Fruit fly (Drosophila melanogaster): ENCODE data around the gene mge.

mge gene

DNA sequence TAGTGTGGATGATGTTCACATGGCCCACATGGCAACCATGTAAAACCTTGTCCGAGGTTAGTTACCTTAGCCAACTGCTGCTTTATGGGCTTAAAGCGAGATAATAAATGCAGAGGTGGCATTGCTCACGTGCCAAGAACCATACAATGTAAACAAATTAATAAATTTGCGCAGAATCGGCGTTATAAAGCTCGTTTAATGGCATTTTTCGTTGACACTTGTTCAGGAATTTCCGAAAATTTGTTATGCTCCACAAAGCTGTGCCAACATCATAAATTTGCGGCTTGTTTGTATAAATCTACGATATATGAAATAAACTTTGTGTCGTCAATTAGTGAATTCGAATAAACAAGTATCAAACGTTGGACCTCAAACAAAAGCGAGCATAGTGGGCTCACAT lies 22.0 kb upstream of the mge start:
- no peak for TF ChIP-seq CG7045 (GFP tag; optimal IDR thresholded peaks at IDR 0.05)
- peak; percentile 72 for TF ChIP-seq tj (GFP tag; optimal IDR thresholded peaks at IDR 0.05)

DNA sequence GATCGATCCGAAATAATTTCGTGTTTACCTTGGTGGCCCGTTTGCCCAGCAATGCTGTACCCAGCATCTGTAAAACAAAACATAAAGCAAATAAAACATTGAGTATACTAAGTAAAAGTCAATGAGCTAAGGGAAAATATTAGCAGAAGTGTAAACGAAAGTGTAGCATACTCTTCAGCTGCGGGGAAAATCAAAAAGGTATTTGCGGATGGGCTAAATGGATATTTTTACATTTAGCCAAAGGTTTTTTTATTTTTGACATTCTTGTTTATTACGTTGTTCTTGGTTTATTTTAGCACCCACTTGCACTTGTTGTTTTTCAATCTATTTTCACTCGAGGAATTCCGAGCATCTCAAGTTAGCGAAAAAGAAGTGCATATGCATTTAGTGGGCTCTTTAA lies 21.2 kb upstream of the mge start:
- TF ChIP-seq cnc (optimal IDR thresholded peaks at IDR 0.05) (no peak), CG14711 (tag; optimal IDR thresholded peaks at IDR 0.05) (no peak), Mnt (GFP tag; optimal IDR thresholded peaks at IDR 0.05) (no peak), CG12768 (GFP tag; optimal IDR thresholded peaks at IDR 0.05) (no peak), CG11617 (GFP tag; optimal IDR thresholded peaks at IDR 0.05) (no peak), CG5204 (GFP tag; optimal IDR thresholded peaks at IDR 0.05) (no peak), CG7101 (tag; optimal IDR thresholded peaks at IDR 0.05) (no peak), pad (GFP tag; optimal IDR thresholded peaks at IDR 0.05) (no peak), CG33017 (tag; optimal IDR thresholded peaks at IDR 0.05) (no peak), ovo (GFP tag; optimal IDR thresholded peaks at IDR 0.05) (no peak), tj (GFP tag; optimal IDR thresholded peaks at IDR 0.05) (no peak), Hr96 (GFP tag; optimal IDR thresholded peaks at IDR 0.05) (no peak), toe (GFP tag; optimal IDR thresholded peaks at IDR 0.05) (no peak), CG1620 (GFP tag; optimal IDR thresholded peaks at IDR 0.05) (no peak), bab1 (GFP tag; optimal IDR thresholded peaks at IDR 0.05) (no peak), Clk (GFP tag; optimal IDR thresholded peaks at IDR 0.05) (no peak), CG7045 (GFP tag; optimal IDR thresholded peaks at IDR 0.05) (no peak), cic (GFP tag; optimal IDR thresholded peaks at IDR 0.05) (no peak), kay (GFP tag; ENCODE audit: borderline replicate concordance) (no peak)

- no peak for TF ChIP-seq Crg-1 (GFP tag; optimal IDR thresholded peaks at IDR 0.05)
- TF ChIP-seq CG11617 (GFP tag; optimal IDR thresholded peaks at IDR 0.05): no peak
- no peak for TF ChIP-seq cnc (optimal IDR thresholded peaks at IDR 0.05)
- TF ChIP-seq CG14711 (tag; optimal IDR thresholded peaks at IDR 0.05): no peak
- TF ChIP-seq toe (GFP tag; optimal IDR thresholded peaks at IDR 0.05): no peak
- TF ChIP-seq CG7101 (tag; optimal IDR thresholded peaks at IDR 0.05): no peak
- TF ChIP-seq CG33017 (tag; optimal IDR thresholded peaks at IDR 0.05): no peak
- no peak for TF ChIP-seq Clk (GFP tag; optimal IDR thresholded peaks at IDR 0.05)
- no peak for TF ChIP-seq CG1620 (GFP tag; optimal IDR thresholded peaks at IDR 0.05)
- TF ChIP-seq kay (GFP tag; ENCODE audit: borderline replicate concordance): no peak
- TF ChIP-seq CG12768 (GFP tag; optimal IDR thresholded peaks at IDR 0.05): no peak
- no peak for TF ChIP-seq cic (GFP tag; optimal IDR thresholded peaks at IDR 0.05)
- TF ChIP-seq pad (GFP tag; optimal IDR thresholded peaks at IDR 0.05): no peak
- no peak for TF ChIP-seq tj (GFP tag; optimal IDR thresholded peaks at IDR 0.05)
Observed at dm6 chr3L:3929968-3930767, 20.4 kb upstream of the mge start.

- no peak for TF ChIP-seq Mnt (GFP tag; optimal IDR thresholded peaks at IDR 0.05)
- peak; percentile 68 for TF ChIP-seq cic (GFP tag; optimal IDR thresholded peaks at IDR 0.05)
Observed at dm6 chr3L:3928943-3929785, 19.4 kb upstream of the mge start.

DNA sequence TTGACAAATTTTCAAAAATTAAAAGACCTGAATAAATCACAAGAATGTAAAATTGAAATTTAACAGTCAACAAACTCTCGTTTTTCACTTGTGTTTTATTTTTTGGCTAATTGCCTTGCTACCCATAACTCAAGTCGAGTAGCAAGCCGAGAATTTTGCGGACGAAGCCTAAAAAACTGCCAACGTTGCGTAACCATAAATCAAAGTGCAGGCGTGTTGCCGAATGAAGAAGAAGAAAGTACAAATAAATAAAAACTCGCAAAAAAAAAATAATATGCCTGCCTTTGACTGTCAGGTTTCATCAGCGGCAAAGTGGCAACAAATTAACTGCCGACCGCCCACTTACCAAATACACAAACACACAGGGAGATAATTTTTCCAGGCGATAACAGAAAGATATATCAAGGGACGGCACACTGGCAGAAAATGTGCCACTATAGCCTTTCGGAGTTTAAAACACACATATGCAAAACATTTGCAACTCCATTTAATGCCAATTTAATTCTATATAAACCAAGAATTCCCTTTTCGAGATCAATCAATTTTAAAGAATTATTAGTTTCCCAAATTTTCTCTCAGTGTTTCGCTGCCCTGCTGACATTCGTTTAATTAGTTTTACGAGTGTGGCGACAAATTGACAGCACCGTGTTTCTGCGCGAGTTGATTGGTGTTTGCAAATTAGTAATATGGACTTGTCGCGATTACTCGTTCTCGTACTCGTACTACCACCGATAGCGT lies 18.6 kb upstream of the mge start:
- TF ChIP-seq ovo (GFP tag; optimal IDR thresholded peaks at IDR 0.05) (peak; percentile 92), cic (GFP tag; optimal IDR thresholded peaks at IDR 0.05) (peak; percentile 94), Clk (GFP tag; optimal IDR thresholded peaks at IDR 0.05) (peak; percentile 97), Crg-1 (GFP tag; optimal IDR thresholded peaks at IDR 0.05) (peak; percentile 94), CG33017 (tag; optimal IDR thresholded peaks at IDR 0.05) (peak; percentile 94), tj (GFP tag; optimal IDR thresholded peaks at IDR 0.05) (peak; percentile 99), cnc (optimal IDR thresholded peaks at IDR 0.05) (no peak), CG7101 (tag; optimal IDR thresholded peaks at IDR 0.05) (peak; percentile 97), CG11617 (GFP tag; optimal IDR thresholded peaks at IDR 0.05) (peak; percentile 98), CG1620 (GFP tag; optimal IDR thresholded peaks at IDR 0.05) (peak; percentile 95), pad (GFP tag; optimal IDR thresholded peaks at IDR 0.05) (peak; percentile 88), toe (GFP tag; optimal IDR thresholded peaks at IDR 0.05) (peak; percentile 92), kay (GFP tag; ENCODE audit: borderline replicate concordance) (peak; percentile 94), CG14711 (tag; optimal IDR thresholded peaks at IDR 0.05) (peak; percentile 90), CG5204 (GFP tag; optimal IDR thresholded peaks at IDR 0.05) (peak; percentile 96), bab1 (GFP tag; optimal IDR thresholded peaks at IDR 0.05) (peak; percentile 82), CG12768 (GFP tag; optimal IDR thresholded peaks at IDR 0.05) (peak; percentile 98), Hr96 (GFP tag; optimal IDR thresholded peaks at IDR 0.05) (peak; percentile 97), CG7045 (GFP tag; optimal IDR thresholded peaks at IDR 0.05) (peak; percentile 96), Mnt (GFP tag; optimal IDR thresholded peaks at IDR 0.05) (peak; percentile 87)

DNA sequence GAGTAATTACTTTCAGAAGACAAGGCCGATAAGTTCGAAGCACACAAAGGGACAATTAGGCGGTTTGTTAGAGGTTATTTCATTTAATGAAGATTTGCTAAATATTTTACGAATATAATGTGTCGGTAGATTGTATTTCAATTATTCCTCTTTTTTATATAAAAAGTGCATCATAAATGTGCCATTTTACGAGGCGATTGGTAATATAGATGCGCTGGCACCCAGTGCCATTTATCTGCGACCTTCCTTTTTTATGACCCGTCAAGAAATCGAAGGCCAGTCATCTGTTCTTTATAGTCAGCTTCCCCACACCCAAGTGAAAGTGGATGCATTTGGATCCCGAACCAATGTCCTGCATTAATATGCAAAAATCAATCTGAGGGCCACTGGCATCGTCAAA lies 17.7 kb upstream of the mge start:
- TF ChIP-seq tj (GFP tag; optimal IDR thresholded peaks at IDR 0.05): no peak
- TF ChIP-seq CG14711 (tag; optimal IDR thresholded peaks at IDR 0.05): no peak
- TF ChIP-seq CG11617 (GFP tag; optimal IDR thresholded peaks at IDR 0.05): no peak
